Worm (Caenorhabditis elegans): Measurements from ENCODE around the gene F14D7.12.

DNA sequence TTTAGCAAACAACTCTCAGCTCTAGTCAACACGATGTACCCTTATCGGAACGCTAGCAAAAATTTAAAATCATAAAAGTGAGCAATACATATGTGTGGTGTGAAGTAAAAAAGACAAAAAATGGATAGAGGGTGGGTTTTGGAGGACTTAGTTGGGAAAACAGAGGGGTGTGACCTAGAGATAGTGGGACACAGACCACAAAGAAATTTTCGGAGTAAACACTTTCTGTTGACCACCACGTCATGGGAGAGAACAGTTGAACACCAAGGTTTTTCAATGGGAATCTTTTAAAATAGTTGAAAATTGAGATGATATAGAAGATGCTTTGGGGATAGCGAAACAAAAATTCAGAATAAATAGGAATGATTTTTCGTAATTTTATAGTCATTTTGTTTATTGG lies 17.4 kb downstream of the F14D7.12 start:
- TF ChIP-seq unc-3 (GFP tag; conservative IDR thresholded peaks at IDR 0.05) (no peak), unc-3 (tag; optimal IDR thresholded peaks at IDR 0.05) (no peak), ets-4 (tag; optimal IDR thresholded peaks at IDR 0.05) (no peak), unc-86 (tag; optimal IDR thresholded peaks at IDR 0.05) (no peak), unc-55 (GFP tag; optimal IDR thresholded peaks at IDR 0.05) (no peak), fkh-10 (GFP tag; optimal IDR thresholded peaks at IDR 0.05) (no peak), ceh-34 (tag; optimal IDR thresholded peaks at IDR 0.05) (no peak), ceh-30 (tag; optimal IDR thresholded peaks at IDR 0.05) (no peak), pqm-1 (tag; optimal IDR thresholded peaks at IDR 0.05) (no peak)

Data from whole organism, late embryonic.